Worm (Caenorhabditis elegans) whole organism, late embryonic: ENCODE data around the gene C16C8.20.

Source experiments
- ama-1 ChIP-seq: fragments of 150-350 bp; optimal IDR thresholded peaks from 2 replicates; lab custom pipeline; 2014
- ceh-14 ChIP-seq: sonication (generic microtip); optimal IDR thresholded peaks from 2 replicates; lab custom pipeline; 2016; ENCODE audit warnings: missing genotype, missing genetic modification characterization, missing compliant biosample characterization
- ceh-9 ChIP-seq: sonication (generic microtip); optimal IDR thresholded peaks from 2 replicates; lab custom pipeline; 2016; ENCODE audit warnings: mild to moderate bottlenecking, missing genetic modification characterization, inconsistent platforms, missing compliant biosample characterization
- elt-2 ChIP-seq: sonication (generic microtip); optimal IDR thresholded peaks from 2 replicates; lab custom pipeline; 2016; ENCODE audit warnings: missing genetic modification reagents, missing genetic modification characterization, missing compliant biosample characterization
- pha-4 ChIP-seq: fragments of 150-350 bp; optimal IDR thresholded peaks from 2 replicates; lab custom pipeline; 2018; ENCODE audit warnings: missing biosample characterization, missing genetic modification reagents, missing genetic modification characterization
- syd-9 ChIP-seq: sonication (generic microtip); optimal IDR thresholded peaks from 2 replicates; lab custom pipeline; 2016; ENCODE audit warnings: mild to moderate bottlenecking, missing genetic modification characterization, moderate library complexity, missing compliant biosample characterization
- unc-3 ChIP-seq, 2 experiments: fragments of 200-800 bp in 1 of 2; sonication (Bioruptor generic) in 1 of 2; sonication (generic microtip) in 1 of 2; conservative IDR thresholded peaks in 1 of 2; optimal IDR thresholded peaks in 1 of 2; 2 replicates each; pipeline versions ENCODE4 v1.3.6 to Lab custom; 2016 to 2022; ENCODE audit warnings: missing compliant biosample characterization in 2 of 2, missing genetic modification characterization in 2 of 2, missing genetic modification reagents in 1 of 2

DNA sequence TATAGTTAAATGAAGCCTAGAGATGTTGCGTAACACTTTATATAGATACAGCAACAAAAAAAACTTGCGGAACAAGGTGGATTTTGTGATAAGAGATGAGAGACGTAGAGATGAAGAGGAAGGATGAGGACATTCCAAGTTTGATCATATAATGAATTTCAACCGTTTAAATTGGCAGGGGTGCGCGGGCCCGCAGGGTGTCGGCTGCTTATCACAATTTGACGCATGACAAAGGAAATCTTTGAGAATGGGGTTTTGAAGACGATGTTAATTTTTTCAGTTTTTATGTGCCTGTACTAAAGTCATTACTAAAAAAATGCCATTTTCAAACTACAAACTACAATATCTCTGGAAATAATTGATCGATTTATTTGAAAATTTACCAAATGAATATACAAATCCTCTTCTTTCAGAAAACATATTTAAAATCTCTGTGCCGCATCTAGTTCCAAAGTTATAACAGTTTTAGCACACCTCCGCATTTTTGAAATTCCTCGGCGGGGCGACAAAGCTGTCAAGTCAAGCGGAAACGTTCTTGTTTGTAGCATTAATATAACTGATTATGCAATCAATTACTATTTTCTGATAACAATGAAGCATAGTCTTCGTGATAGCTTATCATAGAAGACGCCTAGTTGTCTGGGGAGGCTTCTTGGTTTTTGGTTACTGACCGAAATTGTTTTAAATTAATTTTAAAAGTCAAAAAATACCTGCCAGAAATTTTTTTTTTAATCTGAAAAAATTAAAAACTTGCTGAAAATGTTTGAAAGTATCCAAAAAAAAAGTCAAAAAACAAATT lies 6.7 kb upstream of the C16C8.20 start:
- no peak for TF ChIP-seq ama-1 (lab: Kevin White, UChicago)
- no peak for TF ChIP-seq pha-4 (tag; lab: Kevin White, UChicago)
- no peak for TF ChIP-seq unc-3 (GFP tag; conservative IDR thresholded peaks at IDR 0.05; lab: Robert Waterston, UW)
- no peak for TF ChIP-seq unc-3 (tag; optimal IDR thresholded peaks at IDR 0.05; lab: Kevin White, UChicago)
- TF ChIP-seq elt-2 (tag; lab: Kevin White, UChicago) = peak; percentile 39
- TF ChIP-seq ceh-14 = no peak
- TF ChIP-seq syd-9 = no peak
- no peak for TF ChIP-seq ceh-9 (tag; lab: Kevin White, UChicago)
